Fruit fly (Drosophila melanogaster) whole organism, embryonic: ENCODE results near the gene CG12768.
A peak's percentile ranks its signal among the peaks of the same experiment; 100 is the strongest.

Experiments used
- Ada2b ChIP-seq: fragments of 200-800 bp; sonication (Bioruptor generic); IDR thresholded peaks from 2 replicates; pipeline ENCODE4 v1.3.6; 2022; ENCODE audit warnings: missing biosample characterization, missing genetic modification characterization
- Adf1 ChIP-seq: fragments of 200-800 bp; sonication (Bioruptor generic); IDR thresholded peaks from 2 replicates; pipeline ENCODE4 v1.3.6; 2022; ENCODE audit warnings: missing biosample characterization, missing genetic modification characterization
- CG10462 ChIP-seq: fragments of 200-800 bp; sonication (Bioruptor generic); optimal IDR thresholded peaks from 2 replicates; lab custom pipeline; 2016; ENCODE audit warnings: missing biosample characterization, missing genetic modification characterization
- CG12104 ChIP-seq: fragments of 200-800 bp; sonication (Bioruptor generic); optimal IDR thresholded peaks from 3 replicates; lab custom pipeline; 2016; ENCODE audit warnings: missing biosample characterization, missing genetic modification characterization
- CG12219 ChIP-seq: fragments of 200-800 bp; sonication (Bioruptor generic); optimal IDR thresholded peaks from 3 replicates; lab custom pipeline; 2018; ENCODE audit warnings: missing biosample characterization, mild to moderate bottlenecking, missing genetic modification characterization
- CG12659 ChIP-seq: fragments of 200-800 bp; sonication (Bioruptor generic); optimal IDR thresholded peaks from 3 replicates; lab custom pipeline; 2017; ENCODE audit warnings: mild to moderate bottlenecking, missing biosample characterization, missing genetic modification reagents, missing genetic modification characterization
- CG13287 ChIP-seq: fragments of 200-800 bp; sonication (Bioruptor generic); IDR thresholded peaks from 2 replicates; pipeline ENCODE4 v1.3.6; 2022; ENCODE audit warnings: missing biosample characterization, missing genetic modification characterization; ENCODE audit not compliant: partially characterized antibody
- CG13775 ChIP-seq: fragments of 200-800 bp; sonication (Bioruptor generic); optimal IDR thresholded peaks from 3 replicates; lab custom pipeline; 2017; ENCODE audit warnings: missing biosample characterization, mild to moderate bottlenecking, missing genetic modification characterization
- CG14014 ChIP-seq: fragments of 200-800 bp; sonication (Bioruptor generic); IDR thresholded peaks from 2 replicates; pipeline ENCODE4 v1.3.6; 2022; ENCODE audit warnings: missing biosample characterization, missing genetic modification characterization
- CG14667 ChIP-seq: fragments of 200-800 bp; sonication (Bioruptor generic); IDR thresholded peaks from 2 replicates; pipeline ENCODE4 v1.3.6; 2022; ENCODE audit warnings: missing biosample characterization, missing genetic modification characterization
- CG14710 ChIP-seq: fragments of 200-800 bp; sonication (Bioruptor generic); optimal IDR thresholded peaks from 3 replicates; lab custom pipeline; 2019; ENCODE audit warnings: missing biosample characterization, mild to moderate bottlenecking, missing genetic modification characterization, moderate library complexity
- CG14965 ChIP-seq: fragments of 200-800 bp; sonication (Bioruptor generic); optimal IDR thresholded peaks from 2 replicates; lab custom pipeline; 2016; ENCODE audit warnings: missing biosample characterization, missing genetic modification characterization, borderline replicate concordance
- CG15269 ChIP-seq: fragments of 200-800 bp; sonication (Bioruptor generic); optimal IDR thresholded peaks from 2 replicates; lab custom pipeline; 2018; ENCODE audit warnings: missing biosample characterization, mild to moderate bottlenecking, missing genetic modification characterization, moderate library complexity
- CG1602 ChIP-seq: fragments of 200-800 bp; sonication (Bioruptor generic); optimal IDR thresholded peaks from 3 replicates; lab custom pipeline; 2016; ENCODE audit warnings: missing biosample characterization, missing genetic modification characterization
- CG17802 ChIP-seq: fragments of 200-800 bp; sonication (Bioruptor generic); optimal IDR thresholded peaks from 2 replicates; lab custom pipeline; 2018; ENCODE audit warnings: missing biosample characterization, mild to moderate bottlenecking, missing genetic modification characterization, moderate library complexity
- CG2116 ChIP-seq: fragments of 200-800 bp; sonication (Bioruptor generic); optimal IDR thresholded peaks from 3 replicates; lab custom pipeline; 2018; ENCODE audit warnings: missing biosample characterization, mild to moderate bottlenecking, missing genetic modification characterization
- CG2889 ChIP-seq: fragments of 200-800 bp; sonication (Bioruptor generic); IDR thresholded peaks from 3 replicates; pipeline ENCODE4 v1.3.6; 2022; ENCODE audit warnings: missing biosample characterization, missing genetic modification characterization
- CG3847 ChIP-seq: fragments of 200-800 bp; sonication (Bioruptor generic); IDR thresholded peaks from 2 replicates; pipeline ENCODE4 v1.3.6; 2022; ENCODE audit warnings: missing biosample characterization, missing genetic modification characterization
- CG6272 ChIP-seq: fragments of 200-800 bp; sonication (Bioruptor generic); IDR thresholded peaks from 2 replicates; pipeline ENCODE4 v1.3.6; 2022; ENCODE audit warnings: missing biosample characterization, missing genetic modification characterization
- CG6854 ChIP-seq: fragments of 200-800 bp; sonication (Bioruptor generic); optimal IDR thresholded peaks from 3 replicates; lab custom pipeline; 2017; ENCODE audit warnings: missing biosample characterization, mild to moderate bottlenecking, missing genetic modification characterization
- CG9215 ChIP-seq: fragments of 200-800 bp; sonication (Bioruptor generic); IDR thresholded peaks from 2 replicates; pipeline ENCODE4 v1.3.6; 2022; ENCODE audit warnings: missing biosample characterization, missing genetic modification characterization
- CG9727 ChIP-seq: fragments of 200-800 bp; sonication (Bioruptor generic); optimal IDR thresholded peaks from 3 replicates; lab custom pipeline; 2017; ENCODE audit warnings: missing biosample characterization, mild to moderate bottlenecking, missing genetic modification characterization
- CG9797 ChIP-seq: fragments of 200-800 bp; sonication (Bioruptor generic); optimal IDR thresholded peaks from 3 replicates; lab custom pipeline; 2018; ENCODE audit warnings: missing biosample characterization, mild to moderate bottlenecking, missing genetic modification characterization
- CG9932 ChIP-seq: fragments of 200-800 bp; sonication (Bioruptor generic); IDR thresholded peaks from 2 replicates; pipeline ENCODE4 v1.3.6; 2022; ENCODE audit warnings: missing biosample characterization, missing genetic modification characterization
- CrebB ChIP-seq: fragments of 200-800 bp; sonication (Bioruptor generic); optimal IDR thresholded peaks from 3 replicates; lab custom pipeline; 2018; ENCODE audit warnings: missing biosample characterization, mild to moderate bottlenecking, missing genetic modification characterization
- HHEX ChIP-seq: fragments of 200-800 bp; sonication (Bioruptor generic); optimal IDR thresholded peaks from 3 replicates; lab custom pipeline; 2017; ENCODE audit warnings: missing biosample characterization, mild to moderate bottlenecking, missing genetic modification characterization, missing genetic modification reagents
- Hey ChIP-seq: fragments of 200-800 bp; sonication (Bioruptor generic); optimal IDR thresholded peaks from 3 replicates; lab custom pipeline; 2018; ENCODE audit warnings: missing biosample characterization, mild to moderate bottlenecking, missing genetic modification characterization
- HmgD ChIP-seq: fragments of 200-800 bp; sonication (Bioruptor generic); optimal IDR thresholded peaks from 3 replicates; lab custom pipeline; 2016; ENCODE audit warnings: missing biosample characterization, missing genetic modification characterization
- Kr ChIP-seq: fragments of 200-800 bp; sonication (Bioruptor generic); optimal IDR thresholded peaks from 2 replicates; lab custom pipeline; 2017; ENCODE audit warnings: missing biosample characterization, mild to moderate bottlenecking, missing genetic modification characterization
- Lim3 ChIP-seq: fragments of 200-800 bp; sonication (Bioruptor generic); IDR thresholded peaks from 2 replicates; pipeline ENCODE4 v1.3.6; 2022; ENCODE audit warnings: missing biosample characterization, missing genetic modification characterization
- Mes4 ChIP-seq: fragments of 200-800 bp; sonication (Bioruptor generic); optimal IDR thresholded peaks from 2 replicates; lab custom pipeline; 2016; ENCODE audit warnings: missing biosample characterization, missing genetic modification characterization
- NfI ChIP-seq: fragments of 200-800 bp; sonication (Bioruptor generic); optimal IDR thresholded peaks from 3 replicates; lab custom pipeline; 2018; ENCODE audit warnings: missing biosample characterization, mild to moderate bottlenecking, missing genetic modification characterization, moderate library complexity
- Oli ChIP-seq: fragments of 200-800 bp; sonication (Bioruptor generic); optimal IDR thresholded peaks from 2 replicates; lab custom pipeline; 2018; ENCODE audit warnings: missing biosample characterization, mild to moderate bottlenecking, missing genetic modification characterization, moderate library complexity
- Rfx ChIP-seq: fragments of 200-800 bp; sonication (Bioruptor generic); IDR thresholded peaks from 2 replicates; pipeline ENCODE4 v1.3.6; 2022; ENCODE audit warnings: missing biosample characterization, missing genetic modification characterization
- Rx ChIP-seq: fragments of 200-800 bp; sonication (Bioruptor generic); IDR thresholded peaks from 2 replicates; pipeline ENCODE4 v1.3.6; 2022; ENCODE audit warnings: missing biosample characterization, missing genetic modification characterization
- Side ChIP-seq: fragments of 200-800 bp; sonication (Bioruptor generic); optimal IDR thresholded peaks from 2 replicates; lab custom pipeline; 2016; ENCODE audit warnings: missing biosample characterization, missing genetic modification characterization
- Spps ChIP-seq: fragments of 200-800 bp; sonication (Bioruptor generic); optimal IDR thresholded peaks from 2 replicates; lab custom pipeline; 2018; ENCODE audit warnings: missing biosample characterization, mild to moderate bottlenecking, missing genetic modification characterization
- Tbp ChIP-seq: fragments of >200 bp; optimal IDR thresholded peaks from 2 replicates; lab custom pipeline; 2018; ENCODE audit warnings: missing biosample characterization, missing genetic modification characterization
- kah ChIP-seq: fragments of 200-800 bp; sonication (Bioruptor generic); optimal IDR thresholded peaks from 2 replicates; lab custom pipeline; 2018; ENCODE audit warnings: missing biosample characterization, mild to moderate bottlenecking, missing genetic modification characterization
- lbe ChIP-seq: fragments of 200-800 bp; sonication (Bioruptor generic); optimal IDR thresholded peaks from 2 replicates; lab custom pipeline; 2016; ENCODE audit warnings: missing biosample characterization, mild to moderate bottlenecking, missing genetic modification characterization
- nerfin-1 ChIP-seq: fragments of 200-800 bp; sonication (Bioruptor generic); optimal IDR thresholded peaks from 3 replicates; lab custom pipeline; 2019; ENCODE audit warnings: missing biosample characterization, mild to moderate bottlenecking, missing genetic modification characterization, moderate library complexity
- prd ChIP-seq, 3 experiments: fragments of >200 bp in 2 of 3; fragments of 200-800 bp in 1 of 3; sonication (Bioruptor generic) in 1 of 3; optimal IDR thresholded peaks in 2 of 3; IDR thresholded peaks in 1 of 3; 2 replicates in 2 of 3; 3 replicates in 1 of 3; pipeline versions ENCODE4 v1.3.6 to Lab custom; 2017 to 2022; ENCODE audit warnings: missing biosample characterization in 1 of 3, missing genetic modification characterization in 1 of 3
- pros ChIP-seq: fragments of 200-800 bp; sonication (Bioruptor generic); optimal IDR thresholded peaks from 3 replicates; lab custom pipeline; 2019; ENCODE audit warnings: missing biosample characterization, mild to moderate bottlenecking, missing genetic modification characterization, moderate library complexity
- sr ChIP-seq: fragments of 200-800 bp; sonication (Bioruptor generic); IDR thresholded peaks from 3 replicates; pipeline ENCODE4 v1.3.6; 2022; ENCODE audit warnings: missing biosample characterization, missing genetic modification characterization
- sug ChIP-seq: fragments of 200-800 bp; optimal IDR thresholded peaks from 2 replicates; lab custom pipeline; 2019; ENCODE audit warnings: missing biosample characterization, mild to moderate bottlenecking, missing genetic modification characterization, moderate library complexity
- vfl ChIP-seq: fragments of 200-800 bp; sonication (Bioruptor generic); optimal IDR thresholded peaks from 2 replicates; lab custom pipeline; 2016; ENCODE audit warnings: missing biosample characterization, missing genetic modification characterization
- vnd ChIP-seq: fragments of 200-800 bp; sonication (Bioruptor generic); IDR thresholded peaks from 3 replicates; pipeline ENCODE4 v1.3.6; 2022; ENCODE audit warnings: missing biosample characterization, missing genetic modification characterization; ENCODE audit not compliant: partially characterized antibody
- wor ChIP-seq: fragments of 200-800 bp; sonication (Bioruptor generic); IDR thresholded peaks from 2 replicates; pipeline ENCODE4 v1.3.6; 2022; ENCODE audit warnings: missing biosample characterization, missing genetic modification characterization
- zfh1 ChIP-seq: fragments of 200-800 bp; sonication (Bioruptor generic); IDR thresholded peaks from 3 replicates; pipeline ENCODE4 v1.3.6; 2022; ENCODE audit warnings: missing biosample characterization, missing genetic modification characterization

The CG12768 gene

DNA sequence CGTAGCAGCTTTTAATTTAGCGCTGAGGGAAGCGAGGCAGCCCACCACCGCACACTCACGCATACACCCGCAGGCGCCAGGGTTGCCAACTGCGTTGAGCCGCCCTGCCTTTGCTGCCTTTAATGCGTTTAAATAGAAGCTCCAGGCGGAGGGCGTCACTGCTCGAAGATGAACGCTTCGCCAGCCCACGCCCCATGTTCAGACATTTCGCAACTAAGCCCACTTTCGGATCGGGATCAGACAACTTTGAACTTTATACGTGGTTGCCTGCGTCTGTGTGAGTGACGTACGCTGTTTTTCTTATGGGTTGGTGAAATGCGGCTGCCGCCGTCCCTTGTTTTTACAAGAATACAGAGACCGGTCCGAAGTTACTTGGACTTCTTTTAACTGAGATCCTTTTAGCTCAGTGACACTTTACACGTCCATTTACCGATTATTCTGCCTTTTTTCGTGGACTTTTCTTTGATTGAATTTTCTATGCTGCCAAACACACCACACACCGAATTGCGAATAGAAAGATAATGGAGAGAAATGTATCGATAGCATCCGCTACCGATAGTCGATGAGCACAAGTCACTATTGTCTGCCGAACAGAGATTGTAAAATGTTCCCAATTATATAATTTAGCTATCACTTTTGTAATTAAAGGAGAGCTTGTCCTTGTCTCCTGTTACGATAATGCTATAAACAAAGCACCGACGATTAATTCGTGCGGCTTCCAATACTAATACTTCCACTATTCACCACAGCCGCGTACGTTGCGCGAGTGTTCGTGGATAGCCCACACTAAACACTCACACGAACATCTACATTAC, 39.1 kb upstream of the CG12768 start (continued):
- TF ChIP-seq CG9215 (GFP tag; lab: Robert Waterston, UW), result no peak
- TF ChIP-seq CG13775 (GFP tag; lab: Kevin White, UChicago), result peak; percentile 4
- TF ChIP-seq HmgD (GFP tag; lab: Kevin White, UChicago), result no peak
- no peak for TF ChIP-seq CrebB (tag; lab: Kevin White, UChicago)
- TF ChIP-seq CG9727 (GFP tag; lab: Kevin White, UChicago), result peak; percentile 11
- 0 out of 3 replicates have a peak, but pooled peaks have one; percentile 16 for TF ChIP-seq sr (GFP tag; lab: Robert Waterston, UW)
- no peak for TF ChIP-seq prd (optimal IDR thresholded peaks at IDR 0.05; lab: Kevin White, UChicago)
- TF ChIP-seq prd (GFP tag; IDR thresholded peaks at IDR 0.05; lab: Robert Waterston, UW), result no peak
- TF ChIP-seq vnd (GFP tag; lab: Robert Waterston, UW), result peak; percentile 68
- TF ChIP-seq sug (tag; lab: Kevin White, UChicago), result no peak
- no peak for TF ChIP-seq CG2116 (GFP tag; lab: Kevin White, UChicago)
- TF ChIP-seq Side, result peak; percentile 21
- no peak for TF ChIP-seq vfl (GFP tag; lab: Kevin White, UChicago)
- no peak for TF ChIP-seq wor (GFP tag; lab: Robert Waterston, UW)
- TF ChIP-seq Spps (tag; lab: Kevin White, UChicago), result no peak
- no peak for TF ChIP-seq kah
- TF ChIP-seq Mes4 (GFP tag; lab: Kevin White, UChicago), result peak; percentile 21
- no peak for TF ChIP-seq pros (GFP tag; lab: Kevin White, UChicago)
- no peak for TF ChIP-seq Kr
- TF ChIP-seq HHEX (GFP tag; lab: Kevin White, UChicago), result no peak
- no peak for TF ChIP-seq CG1602 (GFP tag; lab: Kevin White, UChicago)
- no peak for TF ChIP-seq CG15269 (tag; lab: Kevin White, UChicago)
- TF ChIP-seq CG17802, result no peak
- TF ChIP-seq CG9797 (GFP tag; lab: Kevin White, UChicago), result no peak
- peak; percentile 34; the same call in 1 of the 2 replicates for TF ChIP-seq CG14014
- peak; percentile 34 for TF ChIP-seq CG6854 (GFP tag; lab: Kevin White, UChicago)
- peak; percentile 48 for TF ChIP-seq CG9932 (GFP tag; lab: Robert Waterston, UW)
- no peak for TF ChIP-seq Rx (GFP tag; lab: Robert Waterston, UW)
- no peak for TF ChIP-seq CG14965 (GFP tag; lab: Kevin White, UChicago)
- TF ChIP-seq zfh1 (GFP tag; lab: Robert Waterston, UW), result no peak
- no peak for TF ChIP-seq CG14667 (GFP tag; lab: Robert Waterston, UW)
- TF ChIP-seq nerfin-1 (tag; lab: Kevin White, UChicago), result no peak
- peak; percentile 39 for TF ChIP-seq CG3847
- TF ChIP-seq NfI (GFP tag; lab: Kevin White, UChicago), result no peak
- TF ChIP-seq Rfx (GFP tag; lab: Robert Waterston, UW), result peak; percentile 66
- TF ChIP-seq Hey, result no peak
- TF ChIP-seq lbe (GFP tag; lab: Kevin White, UChicago), result peak; percentile 13
- TF ChIP-seq Adf1, result peak; percentile 12
- no peak for TF ChIP-seq CG10462 (GFP tag; lab: Kevin White, UChicago)
- no peak for TF ChIP-seq Tbp (GFP tag; lab: Kevin White, UChicago)
- no peak for TF ChIP-seq CG12104 (GFP tag; lab: Kevin White, UChicago)
- no peak for TF ChIP-seq CG12659 (GFP tag; lab: Kevin White, UChicago)
- no peak for TF ChIP-seq CG2889 (GFP tag; lab: Robert Waterston, UW)
- TF ChIP-seq Oli (tag; lab: Kevin White, UChicago), result no peak
- TF ChIP-seq Ada2b (GFP tag; lab: Robert Waterston, UW), result no peak
- TF ChIP-seq CG6272 (GFP tag; lab: Robert Waterston, UW), result no peak
- peak; percentile 70 for TF ChIP-seq CG13287 (GFP tag; lab: Robert Waterston, UW)
- TF ChIP-seq CG14710, result no peak
- TF ChIP-seq CG12219, result no peak
- TF ChIP-seq Lim3 (GFP tag; lab: Robert Waterston, UW), result no peak
